Worm (Caenorhabditis elegans) whole organism, L2 larva: ENCODE measurements around the gene scav-5.

Source experiments
- C34F6.9 ChIP-seq: fragments of 150-350 bp; optimal IDR thresholded peaks from 2 replicates; lab custom pipeline; 2014; ENCODE audit warnings: missing biosample characterization, missing genetic modification characterization
- F13H6.1 ChIP-seq: sonication (generic microtip); optimal IDR thresholded peaks from 2 replicates; lab custom pipeline; 2016; ENCODE audit warnings: missing genetic modification characterization, missing compliant biosample characterization
- R02D3.7 ChIP-seq: fragments of 150-350 bp; optimal IDR thresholded peaks from 2 replicates; lab custom pipeline; 2014; ENCODE audit warnings: missing biosample characterization, missing genetic modification characterization
- Y55F3AM.14 ChIP-seq: fragments of 200-800 bp; sonication (Bioruptor generic); optimal IDR thresholded peaks from 2 replicates; lab custom pipeline; 2018; ENCODE audit warnings: mild to moderate bottlenecking, missing genetic modification characterization, missing compliant biosample characterization
- ZK546.5 ChIP-seq: sonication (generic microtip); optimal IDR thresholded peaks from 2 replicates; lab custom pipeline; 2017; ENCODE audit warnings: missing biosample characterization, missing genetic modification characterization
- alr-1 ChIP-seq: fragments of 150-350 bp; optimal IDR thresholded peaks from 2 replicates; lab custom pipeline; 2014; ENCODE audit warnings: missing biosample characterization, missing genetic modification characterization
- aly-2 ChIP-seq: fragments of 150-350 bp; optimal IDR thresholded peaks from 2 replicates; lab custom pipeline; 2014; ENCODE audit warnings: missing biosample characterization, missing genetic modification characterization
- ama-1 ChIP-seq: fragments of 150-350 bp; optimal IDR thresholded peaks from 2 replicates; lab custom pipeline; 2018; ENCODE audit warnings: inconsistent platforms
- blmp-1 ChIP-seq: sonication (generic microtip); optimal IDR thresholded peaks from 2 replicates; lab custom pipeline; 2017; ENCODE audit warnings: missing genetic modification characterization, mild to moderate bottlenecking, missing compliant biosample characterization, antibody characterized with exemption, moderate library complexity; ENCODE audit not compliant: insufficient read depth
- ceh-16 ChIP-seq: fragments of 150-350 bp; optimal IDR thresholded peaks from 2 replicates; lab custom pipeline; 2014; ENCODE audit warnings: missing biosample characterization, missing genetic modification characterization
- ceh-82 ChIP-seq: fragments of 150-350 bp; optimal IDR thresholded peaks from 2 replicates; lab custom pipeline; 2014; ENCODE audit warnings: missing biosample characterization, missing genetic modification characterization
- crh-2 ChIP-seq: sonication (generic microtip); optimal IDR thresholded peaks from 2 replicates; lab custom pipeline; 2017; ENCODE audit warnings: missing biosample characterization, missing genetic modification characterization
- dmd-4 ChIP-seq: sonication (generic microtip); optimal IDR thresholded peaks from 2 replicates; lab custom pipeline; 2017; ENCODE audit warnings: missing biosample characterization, missing genetic modification characterization
- egl-27 ChIP-seq: sonication (generic microtip); optimal IDR thresholded peaks from 3 replicates; lab custom pipeline; 2017; ENCODE audit warnings: missing biosample characterization, missing genetic modification reagents, missing genetic modification characterization
- elt-1 ChIP-seq: fragments of 150-350 bp; optimal IDR thresholded peaks from 2 replicates; lab custom pipeline; 2014; ENCODE audit warnings: missing biosample characterization, missing genetic modification characterization
- elt-3 ChIP-seq: sonication (generic microtip); optimal IDR thresholded peaks from 2 replicates; lab custom pipeline; 2017; ENCODE audit warnings: missing biosample characterization, missing genetic modification characterization
- fos-1 ChIP-seq: fragments of 150-350 bp; optimal IDR thresholded peaks from 2 replicates; lab custom pipeline; 2014; ENCODE audit warnings: missing biosample characterization, missing genetic modification characterization
- gmeb-1 ChIP-seq: fragments of 150-350 bp; optimal IDR thresholded peaks from 2 replicates; lab custom pipeline; 2014; ENCODE audit warnings: missing biosample characterization, missing genetic modification characterization
- lin-11 ChIP-seq: fragments of 150-350 bp; sonication (generic microtip); optimal IDR thresholded peaks from 2 replicates; lab custom pipeline; 2014; ENCODE audit warnings: missing biosample characterization, missing genetic modification characterization, inconsistent platforms, mixed read lengths
- lin-13 ChIP-seq: fragments of 150-350 bp; optimal IDR thresholded peaks from 2 replicates; lab custom pipeline; 2014; ENCODE audit warnings: missing biosample characterization, missing genetic modification reagents, missing genetic modification characterization
- lin-39 ChIP-seq: fragments of 150-350 bp; optimal IDR thresholded peaks from 2 replicates; lab custom pipeline; 2014; ENCODE audit warnings: missing biosample characterization, missing genetic modification reagents, missing genetic modification characterization
- lsy-2 ChIP-seq, 2 experiments: fragments of 150-350 bp in 1 of 2; sonication (generic microtip) in 1 of 2; optimal IDR thresholded peaks; 2 replicates each; lab custom pipeline; 2014 to 2017; ENCODE audit warnings: missing biosample characterization in 2 of 2, missing genetic modification characterization in 2 of 2
- mab-5 ChIP-seq: fragments of 150-350 bp; optimal IDR thresholded peaks from 2 replicates; lab custom pipeline; 2014; ENCODE audit warnings: missing biosample characterization, missing genetic modification characterization
- mbf-1 ChIP-seq: sonication (generic microtip); optimal IDR thresholded peaks from 2 replicates; lab custom pipeline; 2017; ENCODE audit warnings: missing biosample characterization, missing genetic modification characterization
- mdl-1 ChIP-seq, 2 experiments: fragments of 150-350 bp in 1 of 2; sonication (generic microtip) in 1 of 2; optimal IDR thresholded peaks; 2 replicates each; lab custom pipeline; 2017; ENCODE audit warnings: missing biosample characterization in 2 of 2, missing genetic modification characterization in 2 of 2
- nhr-10 ChIP-seq: sonication (generic microtip); optimal IDR thresholded peaks from 2 replicates; lab custom pipeline; 2017; ENCODE audit warnings: missing biosample characterization, missing genetic modification characterization
- nhr-11 ChIP-seq: fragments of 150-350 bp; optimal IDR thresholded peaks from 2 replicates; lab custom pipeline; 2014; ENCODE audit warnings: missing biosample characterization, missing genetic modification characterization
- nhr-12 ChIP-seq: fragments of 150-350 bp; optimal IDR thresholded peaks from 2 replicates; lab custom pipeline; 2014; ENCODE audit warnings: missing biosample characterization, missing genetic modification characterization
- nhr-129 ChIP-seq: fragments of 150-350 bp; optimal IDR thresholded peaks from 2 replicates; lab custom pipeline; 2014; ENCODE audit warnings: missing biosample characterization, missing genetic modification characterization
- nhr-21 ChIP-seq: fragments of 150-350 bp; optimal IDR thresholded peaks from 2 replicates; lab custom pipeline; 2014; ENCODE audit warnings: missing biosample characterization, missing genetic modification characterization
- nhr-23 ChIP-seq: fragments of 150-350 bp; optimal IDR thresholded peaks from 2 replicates; lab custom pipeline; 2014; ENCODE audit warnings: missing biosample characterization, missing genetic modification reagents, missing genetic modification characterization
- nhr-237 ChIP-seq: fragments of 150-350 bp; optimal IDR thresholded peaks from 2 replicates; lab custom pipeline; 2014; ENCODE audit warnings: missing biosample characterization, missing genetic modification characterization
- nhr-25 ChIP-seq: fragments of 150-350 bp; sonication (generic microtip); optimal IDR thresholded peaks from 3 replicates; lab custom pipeline; 2014; ENCODE audit warnings: missing biosample characterization, missing genetic modification characterization
- nhr-6 ChIP-seq: fragments of 150-350 bp; optimal IDR thresholded peaks from 2 replicates; lab custom pipeline; 2014; ENCODE audit warnings: missing biosample characterization, missing genetic modification characterization
- nhr-77 ChIP-seq: fragments of 150-350 bp; optimal IDR thresholded peaks from 2 replicates; lab custom pipeline; 2014; ENCODE audit warnings: missing biosample characterization, missing genetic modification characterization
- peb-1 ChIP-seq: fragments of 150-350 bp; optimal IDR thresholded peaks from 2 replicates; lab custom pipeline; 2014; ENCODE audit warnings: missing biosample characterization, missing genetic modification characterization
- sem-4 ChIP-seq: fragments of 150-350 bp; optimal IDR thresholded peaks from 2 replicates; lab custom pipeline; 2014; ENCODE audit warnings: missing biosample characterization, missing genetic modification reagents, missing genetic modification characterization
- skn-1 ChIP-seq: sonication (generic microtip); optimal IDR thresholded peaks from 2 replicates; lab custom pipeline; 2017; ENCODE audit warnings: missing biosample characterization, missing genetic modification characterization
- sma-3 ChIP-seq: sonication (generic microtip); optimal IDR thresholded peaks from 2 replicates; lab custom pipeline; 2016; ENCODE audit warnings: missing genetic modification reagents, missing genetic modification characterization, missing compliant biosample characterization
- sma-9 ChIP-seq, 2 experiments: fragments of 150-350 bp in 1 of 2; sonication (generic microtip) in 1 of 2; optimal IDR thresholded peaks; 2 replicates each; lab custom pipeline; 2014 to 2016; ENCODE audit warnings: missing genetic modification characterization in 2 of 2, mild to moderate bottlenecking in 1 of 2, missing biosample characterization in 1 of 2, missing compliant biosample characterization in 1 of 2, missing genetic modification reagents in 1 of 2, moderate library complexity in 1 of 2
- snpc-4 ChIP-seq: fragments of 150-350 bp; optimal IDR thresholded peaks from 2 replicates; lab custom pipeline; 2014; ENCODE audit warnings: missing biosample characterization, missing genetic modification characterization
- unc-39 ChIP-seq: fragments of 150-350 bp; optimal IDR thresholded peaks from 2 replicates; lab custom pipeline; 2014; ENCODE audit warnings: missing biosample characterization, missing genetic modification characterization
- unc-55 ChIP-seq: fragments of 150-350 bp; sonication (generic microtip); optimal IDR thresholded peaks from 3 replicates; lab custom pipeline; 2014; ENCODE audit warnings: missing biosample characterization, missing genetic modification reagents, missing genetic modification characterization
- unc-62 ChIP-seq: fragments of 150-350 bp; optimal IDR thresholded peaks from 2 replicates; lab custom pipeline; 2014; ENCODE audit warnings: missing biosample characterization, missing genetic modification reagents, missing genetic modification characterization
- zag-1 ChIP-seq: fragments of 150-350 bp; optimal IDR thresholded peaks from 2 replicates; lab custom pipeline; 2014; ENCODE audit warnings: missing biosample characterization, missing genetic modification characterization
- ztf-1 ChIP-seq: fragments of 200-800 bp; sonication (Bioruptor generic); conservative IDR thresholded peaks from 2 replicates; pipeline ENCODE4 v1.3.6; 2022; ENCODE audit warnings: missing genetic modification characterization, missing compliant biosample characterization
- ztf-11 ChIP-seq: sonication (generic microtip); optimal IDR thresholded peaks from 2 replicates; lab custom pipeline; 2017; ENCODE audit warnings: missing biosample characterization, missing genetic modification characterization
- ztf-4 ChIP-seq: fragments of 150-350 bp; optimal IDR thresholded peaks from 2 replicates; lab custom pipeline; 2014; ENCODE audit warnings: missing biosample characterization, missing genetic modification characterization

The scav-5 gene

ce11 chrX:9858069-9858468 is at the start of gene scav-5:
scav-5 (plus strand) TSS chrX:9858365.
- no peak for TF ChIP-seq unc-55
- TF ChIP-seq ceh-16 (tag; lab: Kevin White, UChicago), result no peak
- TF ChIP-seq nhr-25, result no peak
- no peak for TF ChIP-seq nhr-12
- TF ChIP-seq R02D3.7 (tag; lab: Kevin White, UChicago), result no peak
- TF ChIP-seq blmp-1 (tag; lab: Kevin White, UChicago), result no peak
- no peak for TF ChIP-seq mab-5 (tag; lab: Kevin White, UChicago)
- no peak for TF ChIP-seq nhr-10 (tag; lab: Kevin White, UChicago)
- TF ChIP-seq nhr-23 (tag; lab: Kevin White, UChicago), result no peak
- no peak for TF ChIP-seq ZK546.5 (tag; lab: Kevin White, UChicago)
- no peak for TF ChIP-seq unc-62 (GFP tag; lab: Kevin White, UChicago)
- TF ChIP-seq aly-2 (tag; lab: Kevin White, UChicago), result no peak
- no peak for TF ChIP-seq peb-1 (tag; lab: Kevin White, UChicago)
- no peak for TF ChIP-seq nhr-237 (tag; lab: Kevin White, UChicago)
- TF ChIP-seq lin-39 (tag; lab: Kevin White, UChicago), result no peak
- no peak for TF ChIP-seq ztf-11
- peak; percentile 66 for TF ChIP-seq skn-1 (tag; lab: Kevin White, UChicago)
- no peak for TF ChIP-seq F13H6.1
- TF ChIP-seq C34F6.9 (tag; lab: Kevin White, UChicago), result no peak
- no peak for TF ChIP-seq ztf-4
- peak; percentile 1 for TF ChIP-seq gmeb-1 (tag; lab: Kevin White, UChicago)
- TF ChIP-seq dmd-4, result no peak
- TF ChIP-seq lin-13 (GFP tag; lab: Kevin White, UChicago), result no peak
- no peak for TF ChIP-seq nhr-11 (tag; lab: Kevin White, UChicago)
- TF ChIP-seq sma-3, result peak; percentile 5
- no peak for TF ChIP-seq lin-11 (tag; lab: Kevin White, UChicago)
- TF ChIP-seq mdl-1 (tag; optimal IDR thresholded peaks at IDR 0.05; lab: Kevin White, UChicago), result no peak
- no peak for TF ChIP-seq ama-1 (lab: Kevin White, UChicago)
- TF ChIP-seq alr-1 (tag; lab: Kevin White, UChicago), result no peak
- TF ChIP-seq ceh-82, result no peak
- TF ChIP-seq crh-2, result peak; percentile 57
- no peak for TF ChIP-seq nhr-21 (tag; lab: Kevin White, UChicago)
- TF ChIP-seq mbf-1, result no peak
- TF ChIP-seq nhr-129 (tag; lab: Kevin White, UChicago), result no peak
- no peak for TF ChIP-seq egl-27 (tag; lab: Kevin White, UChicago)
- no peak for TF ChIP-seq unc-39 (tag; lab: Kevin White, UChicago)
- TF ChIP-seq snpc-4 (tag; lab: Kevin White, UChicago), result no peak
- TF ChIP-seq sem-4 (tag; lab: Kevin White, UChicago), result no peak
- TF ChIP-seq elt-3 (tag; lab: Kevin White, UChicago), result no peak
- TF ChIP-seq sma-9 (GFP tag; optimal IDR thresholded peaks at IDR 0.05; lab: Kevin White, UChicago), result peak; percentile 13
- no peak for TF ChIP-seq sma-9 (tag; optimal IDR thresholded peaks at IDR 0.05; lab: Kevin White, UChicago)
- TF ChIP-seq nhr-6, result no peak
- no peak for TF ChIP-seq zag-1
- peak; percentile 91 for TF ChIP-seq fos-1
- no peak for TF ChIP-seq ztf-1 (GFP tag; lab: Robert Waterston, UW)
- TF ChIP-seq nhr-77 (tag; lab: Kevin White, UChicago), result no peak
- no peak for TF ChIP-seq Y55F3AM.14
- TF ChIP-seq lsy-2 (tag; optimal IDR thresholded peaks at IDR 0.05; lab: Kevin White, UChicago), result no peak
- TF ChIP-seq elt-1 (tag; lab: Kevin White, UChicago), result no peak
